Worm (Caenorhabditis elegans) whole organism, L4/young adult: ENCODE results near the gene C34B4.4.

Experiments used
- W03F9.2 ChIP-seq: fragments of 150-350 bp; optimal IDR thresholded peaks from 2 replicates; lab custom pipeline; 2014; ENCODE audit warnings: missing biosample characterization, missing genetic modification characterization
- dao-5 ChIP-seq: sonication (generic microtip); optimal IDR thresholded peaks from 2 replicates; lab custom pipeline; 2016; ENCODE audit warnings: missing genotype, missing genetic modification characterization, moderate library complexity, missing compliant biosample characterization
- him-1 ChIP-seq: sonication (generic microtip); optimal IDR thresholded peaks from 2 replicates; lab custom pipeline; 2016; ENCODE audit warnings: missing genotype, missing genetic modification reagents, missing genetic modification characterization, missing compliant biosample characterization

C34B4.4 gene

ce11 chrV:13071052-13071451 is 19.2 kb upstream of the C34B4.4 start, which contains the start of gene C34B4.3:
Gene C34B4.3, minus strand, starts transcription at chrV:13071152.
- TF ChIP-seq him-1 (tag; lab: Kevin White, UChicago): no peak
- TF ChIP-seq dao-5 (tag; lab: Kevin White, UChicago): no peak
- no peak for TF ChIP-seq W03F9.2

- TF ChIP-seq W03F9.2: no peak
- TF ChIP-seq him-1 (tag; lab: Kevin White, UChicago): no peak
- TF ChIP-seq dao-5 (tag; lab: Kevin White, UChicago): no peak
Observed at ce11 chrV:13073145-13073544, 17.1 kb upstream of the C34B4.4 start.

- TF ChIP-seq him-1 (tag; lab: Kevin White, UChicago) (no peak), dao-5 (tag; lab: Kevin White, UChicago) (no peak), W03F9.2 (no peak)
Observed at ce11 chrV:13074148-13074547, 16.1 kb upstream of the C34B4.4 start.

ce11 chrV:13075432-13075831 is 14.8 kb upstream of the C34B4.4 start:
- TF ChIP-seq him-1 (tag; lab: Kevin White, UChicago): no peak
- TF ChIP-seq dao-5 (tag; lab: Kevin White, UChicago): no peak
- TF ChIP-seq W03F9.2: no peak

DNA sequence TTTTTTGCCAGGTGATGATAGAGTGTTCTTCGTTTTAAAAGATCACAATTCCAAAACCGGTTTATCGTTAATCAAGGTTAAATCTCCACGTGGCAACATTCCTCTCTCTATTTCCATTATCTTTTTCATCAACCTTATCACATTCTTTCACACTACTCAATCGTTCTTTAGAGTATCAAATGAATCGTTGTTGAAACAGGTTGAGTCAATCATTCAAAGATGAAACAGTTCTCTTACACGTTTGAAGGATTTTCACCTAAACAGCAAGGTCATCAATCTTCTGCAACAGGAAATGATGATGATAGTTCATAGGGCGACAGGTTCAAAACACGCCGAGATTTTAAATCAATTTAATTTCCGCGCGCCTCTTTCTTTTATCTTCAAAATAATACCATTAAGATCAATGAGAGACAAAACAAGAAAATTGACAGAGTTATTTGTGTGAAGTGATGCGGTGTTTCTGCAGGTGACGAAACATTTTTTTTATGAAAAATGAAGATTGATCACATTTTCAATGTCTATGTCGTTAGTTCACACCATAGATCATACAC is 8.9 kb upstream of the C34B4.4 start:
- TF ChIP-seq W03F9.2 (no peak), him-1 (tag; lab: Kevin White, UChicago) (no peak), dao-5 (tag; lab: Kevin White, UChicago) (no peak)

- TF ChIP-seq W03F9.2 (peak; percentile 26), him-1 (tag; lab: Kevin White, UChicago) (peak; percentile 45), dao-5 (tag; lab: Kevin White, UChicago) (no peak)
Observed at ce11 chrV:13082442-13083126, 7.6 kb upstream of the C34B4.4 start, which contains the start of gene C34B4.2. Gene C34B4.2, plus strand, starts transcription at chrV:13083055.

DNA sequence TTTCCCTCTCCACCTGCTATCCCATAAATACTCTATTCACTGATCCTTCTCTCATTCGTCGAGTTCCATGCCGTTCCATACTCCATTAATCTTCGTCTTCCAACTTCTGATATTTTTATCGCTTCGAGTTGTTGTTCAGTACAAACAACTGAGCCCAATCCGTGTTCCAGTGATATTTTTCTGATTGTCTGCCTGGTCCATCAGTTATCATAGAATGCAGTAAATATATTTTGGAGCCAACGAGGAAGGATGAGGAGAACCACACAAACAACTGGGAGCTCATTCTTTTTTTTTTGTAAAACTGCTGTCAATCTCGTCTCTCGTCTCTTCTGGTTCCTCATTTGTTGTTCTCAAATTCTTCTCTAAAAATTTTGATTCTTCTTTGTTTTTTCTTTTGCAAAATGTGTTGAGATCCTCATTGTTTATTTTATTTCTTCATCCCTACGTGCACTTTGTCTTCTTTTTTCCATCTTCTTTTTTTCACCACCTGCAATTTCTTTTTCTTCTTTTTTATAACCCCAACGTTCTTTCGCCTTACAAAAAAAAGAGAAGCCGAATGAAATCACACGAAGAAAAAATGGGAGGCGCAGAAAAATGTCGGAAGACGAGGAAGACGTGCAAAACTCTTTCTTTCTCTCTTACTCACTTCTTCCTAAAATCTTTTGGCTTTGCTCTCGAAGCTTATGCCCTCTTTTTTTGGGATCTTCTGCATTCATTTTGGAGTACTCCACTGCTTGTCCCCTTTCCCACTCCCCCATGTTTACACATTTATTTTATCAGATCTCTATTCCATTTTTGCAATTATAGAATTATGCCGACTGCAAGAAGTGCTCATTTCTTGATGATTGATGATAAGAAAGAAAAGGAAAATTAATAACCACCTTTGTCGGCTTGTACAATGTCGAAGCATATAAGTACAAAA is 6.2 kb upstream of the C34B4.4 start:
- TF ChIP-seq W03F9.2 (no peak), him-1 (tag; lab: Kevin White, UChicago) (no peak), dao-5 (tag; lab: Kevin White, UChicago) (no peak)

DNA sequence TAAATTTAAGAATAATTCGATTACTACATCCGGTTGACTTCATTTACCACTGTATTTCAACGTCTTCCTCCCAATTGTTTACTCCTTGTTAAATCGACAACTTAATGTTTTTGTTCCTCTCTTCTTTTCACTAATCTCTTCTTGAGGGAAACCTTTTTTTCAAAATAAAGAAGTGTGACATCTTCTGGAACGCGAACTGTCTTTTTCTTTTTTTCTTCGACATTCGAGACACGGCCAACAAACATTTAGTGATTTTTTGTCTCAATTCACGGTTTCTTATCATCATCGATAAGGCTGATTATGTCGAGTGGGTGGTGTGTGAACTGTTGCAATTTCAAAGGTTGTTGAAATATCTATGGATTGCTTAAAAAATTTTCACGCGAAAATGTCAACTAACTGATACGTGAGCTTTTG is 5.0 kb upstream of the C34B4.4 start:
- TF ChIP-seq him-1 (tag; lab: Kevin White, UChicago) (no peak), dao-5 (tag; lab: Kevin White, UChicago) (no peak), W03F9.2 (no peak)

ce11 chrV:13085917-13086552 is 4.2 kb upstream of the C34B4.4 start:
- TF ChIP-seq dao-5 (tag; lab: Kevin White, UChicago): peak; percentile 3
- TF ChIP-seq W03F9.2: peak; percentile 32
- TF ChIP-seq him-1 (tag; lab: Kevin White, UChicago): peak; percentile 67

DNA sequence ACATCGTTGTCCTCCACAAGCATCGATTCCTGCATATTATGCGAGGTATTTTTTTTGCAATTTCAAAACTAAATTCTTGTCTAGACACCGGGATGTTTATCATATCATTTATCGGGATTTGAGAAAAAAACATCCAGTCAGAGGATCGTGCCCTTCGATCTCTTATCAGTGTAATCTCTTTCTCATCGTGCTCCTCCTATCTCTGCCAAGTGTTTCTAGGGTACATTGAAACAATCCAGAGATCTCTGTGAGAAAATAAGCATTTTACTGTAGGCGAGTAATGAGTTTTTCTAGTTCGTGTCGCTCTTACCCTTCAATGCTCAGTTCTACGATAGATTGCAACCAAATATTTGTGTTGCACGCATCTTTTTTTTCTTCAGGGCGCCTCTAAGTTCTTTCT is 1.7 kb upstream of the C34B4.4 start:
- TF ChIP-seq W03F9.2 (no peak), dao-5 (tag; lab: Kevin White, UChicago) (no peak), him-1 (tag; lab: Kevin White, UChicago) (no peak)

DNA sequence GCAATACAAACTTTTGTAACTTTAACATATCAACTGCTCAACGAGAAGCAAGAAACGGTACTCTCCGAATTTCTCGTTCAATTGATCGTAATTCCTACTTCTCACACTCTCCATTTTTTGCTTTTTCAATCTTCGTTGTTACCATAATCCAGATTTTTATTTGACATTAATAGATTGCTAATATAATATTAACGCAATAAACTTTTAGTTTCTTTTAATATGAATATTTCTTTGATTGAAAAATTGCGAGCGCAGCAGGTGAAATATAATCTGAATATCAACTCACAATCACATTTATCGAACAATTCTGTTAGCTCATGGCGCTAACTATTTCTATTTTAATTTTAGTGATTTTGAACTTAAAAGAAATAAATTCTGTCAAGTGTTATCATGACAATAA is 2.1 kb downstream of the C34B4.4 start, which contains the start of gene lurp-4:
Gene lurp-4 (plus strand): TSS at position 301 of the 400 bp plus-strand sequence.
- TF ChIP-seq dao-5 (tag; lab: Kevin White, UChicago) (no peak), W03F9.2 (no peak), him-1 (tag; lab: Kevin White, UChicago) (no peak)

DNA sequence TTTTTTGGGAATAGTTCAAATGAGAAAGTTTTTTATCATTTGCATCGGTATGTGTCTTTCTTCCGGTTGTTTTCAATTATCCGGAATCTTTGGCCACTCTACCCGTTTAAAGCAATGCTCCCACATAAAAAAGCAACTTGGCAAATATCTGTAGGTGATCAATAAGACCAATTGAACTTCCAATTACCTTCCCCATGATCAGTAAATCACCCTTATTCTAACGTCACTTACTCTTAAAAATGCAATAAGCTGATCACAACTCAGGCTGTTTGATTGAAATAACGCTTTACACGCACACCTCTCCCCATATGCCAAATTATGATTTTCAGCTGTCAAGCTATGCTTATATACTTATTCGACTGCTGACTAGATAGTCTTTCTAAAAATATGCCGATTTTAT is 5.4 kb downstream of the C34B4.4 start, which contains the start of gene C34B4.5:
Gene C34B4.5 (plus strand): TSS at position 301 of the 400 bp plus-strand sequence.
- TF ChIP-seq W03F9.2: no peak
- TF ChIP-seq dao-5 (tag; lab: Kevin White, UChicago): no peak
- TF ChIP-seq him-1 (tag; lab: Kevin White, UChicago): no peak

- TF ChIP-seq him-1 (tag; lab: Kevin White, UChicago): no peak
- no peak for TF ChIP-seq dao-5 (tag; lab: Kevin White, UChicago)
- no peak for TF ChIP-seq W03F9.2
Observed at ce11 chrV:13105840-13106429, 15.7 kb downstream of the C34B4.4 start.
